Fruit fly (Drosophila melanogaster) whole organism, embryonic: ENCODE results near the gene RpS9.
A peak's percentile ranks its signal among the peaks of the same experiment; 100 is the strongest.

Experiments
- BtbVII ChIP-seq: fragments of 200-800 bp; sonication (Bioruptor generic); optimal IDR thresholded peaks from 3 replicates; lab custom pipeline; 2017; ENCODE audit warnings: missing biosample characterization, mild to moderate bottlenecking, missing genetic modification characterization
- CG10147 ChIP-seq: fragments of 200-800 bp; sonication (Bioruptor generic); optimal IDR thresholded peaks from 2 replicates; lab custom pipeline; 2019; ENCODE audit warnings: missing biosample characterization, mild to moderate bottlenecking, missing genetic modification characterization, moderate library complexity
- CG10267 ChIP-seq: fragments of 200-800 bp; sonication (Bioruptor generic); optimal IDR thresholded peaks from 2 replicates; lab custom pipeline; 2018; ENCODE audit warnings: missing biosample characterization, mild to moderate bottlenecking, missing genetic modification characterization, moderate library complexity
- CG10431 ChIP-seq: fragments of 200-800 bp; sonication (Bioruptor generic); optimal IDR thresholded peaks from 3 replicates; lab custom pipeline; 2018; ENCODE audit warnings: missing biosample characterization, mild to moderate bottlenecking, missing genetic modification characterization
- CG11723 ChIP-seq: fragments of 200-800 bp; sonication (Bioruptor generic); optimal IDR thresholded peaks from 2 replicates; lab custom pipeline; 2017; ENCODE audit warnings: missing biosample characterization, mild to moderate bottlenecking, missing genetic modification characterization
- CG12299 ChIP-seq: fragments of 200-800 bp; sonication (Bioruptor generic); optimal IDR thresholded peaks from 2 replicates; lab custom pipeline; 2018; ENCODE audit warnings: missing biosample characterization, mild to moderate bottlenecking, missing genetic modification characterization
- CG14441 ChIP-seq: fragments of 200-800 bp; sonication (Bioruptor generic); IDR thresholded peaks from 2 replicates; pipeline ENCODE4 v1.3.6; 2022; ENCODE audit warnings: missing biosample characterization, missing genetic modification characterization
- CG15514 ChIP-seq: fragments of 200-800 bp; sonication (Bioruptor generic); optimal IDR thresholded peaks from 3 replicates; lab custom pipeline; 2017; ENCODE audit warnings: missing biosample characterization, missing genetic modification characterization, mild to moderate bottlenecking, moderate library complexity, missing genetic modification reagents
- CG18599 ChIP-seq: fragments of 200-800 bp; sonication (Bioruptor generic); optimal IDR thresholded peaks from 3 replicates; lab custom pipeline; 2017; ENCODE audit warnings: missing biosample characterization, missing genetic modification characterization, mild to moderate bottlenecking, moderate library complexity, missing genetic modification reagents
- CG18619 ChIP-seq: fragments of 200-800 bp; sonication (Bioruptor generic); optimal IDR thresholded peaks from 3 replicates; lab custom pipeline; 2017; ENCODE audit warnings: missing biosample characterization, mild to moderate bottlenecking, missing genetic modification characterization
- CG2116 ChIP-seq: fragments of 200-800 bp; sonication (Bioruptor generic); optimal IDR thresholded peaks from 3 replicates; lab custom pipeline; 2018; ENCODE audit warnings: missing biosample characterization, mild to moderate bottlenecking, missing genetic modification characterization
- CG2678 ChIP-seq: fragments of 200-800 bp; sonication (Bioruptor generic); optimal IDR thresholded peaks from 3 replicates; lab custom pipeline; 2019; ENCODE audit warnings: missing biosample characterization, mild to moderate bottlenecking, missing genetic modification characterization, moderate library complexity
- CG31224 ChIP-seq: fragments of 200-800 bp; sonication (Bioruptor generic); IDR thresholded peaks from 2 replicates; pipeline ENCODE4 v1.3.6; 2022; ENCODE audit warnings: missing biosample characterization, missing genetic modification characterization
- CG33557 ChIP-seq: fragments of 200-800 bp; sonication (Bioruptor generic); optimal IDR thresholded peaks from 2 replicates; lab custom pipeline; 2019; ENCODE audit warnings: missing biosample characterization, mild to moderate bottlenecking, missing genetic modification characterization, moderate library complexity
- CG3995 ChIP-seq: fragments of 200-800 bp; sonication (Bioruptor generic); optimal IDR thresholded peaks from 3 replicates; lab custom pipeline; 2016; ENCODE audit warnings: missing biosample characterization, missing genetic modification characterization
- CG4282 ChIP-seq: fragments of 200-800 bp; sonication (Bioruptor generic); optimal IDR thresholded peaks from 2 replicates; lab custom pipeline; 2016; ENCODE audit warnings: missing biosample characterization, missing genetic modification characterization
- CG4424 ChIP-seq: fragments of 200-800 bp; sonication (Bioruptor generic); optimal IDR thresholded peaks from 3 replicates; lab custom pipeline; 2016; ENCODE audit warnings: missing biosample characterization, missing genetic modification characterization
- CG6813 ChIP-seq: fragments of 200-800 bp; sonication (Bioruptor generic); optimal IDR thresholded peaks from 2 replicates; lab custom pipeline; 2017; ENCODE audit warnings: missing biosample characterization, missing genetic modification characterization, mild to moderate bottlenecking, moderate library complexity, missing genetic modification reagents
- CG7372 ChIP-seq: fragments of 200-800 bp; sonication (Bioruptor generic); IDR thresholded peaks from 2 replicates; pipeline ENCODE4 v1.3.6; 2022; ENCODE audit warnings: missing biosample characterization, missing genetic modification characterization
- CG7786 ChIP-seq: fragments of 200-800 bp; sonication (Bioruptor generic); optimal IDR thresholded peaks from 2 replicates; lab custom pipeline; 2016; ENCODE audit warnings: missing biosample characterization, missing genetic modification characterization
- Chrac-16 ChIP-seq: fragments of 200-800 bp; sonication (Bioruptor generic); optimal IDR thresholded peaks from 3 replicates; lab custom pipeline; 2016; ENCODE audit warnings: missing biosample characterization, missing genetic modification characterization
- D ChIP-seq, 2 experiments: fragments of 200-800 bp in 1 of 2; fragments of >200 bp in 1 of 2; sonication (Bioruptor generic) in 1 of 2; optimal IDR thresholded peaks; 2 replicates in 1 of 2; 3 replicates in 1 of 2; lab custom pipeline; 2017; ENCODE audit warnings: mild to moderate bottlenecking in 1 of 2, missing biosample characterization in 1 of 2, missing genetic modification characterization in 1 of 2, missing genetic modification reagents in 1 of 2
- Deaf1 ChIP-seq: fragments of 200-800 bp; optimal IDR thresholded peaks from 3 replicates; lab custom pipeline; 2019; ENCODE audit warnings: missing biosample characterization, mild to moderate bottlenecking, missing genetic modification characterization, moderate library complexity
- Dek ChIP-seq: fragments of 200-800 bp; sonication (Bioruptor generic); optimal IDR thresholded peaks from 3 replicates; lab custom pipeline; 2019; ENCODE audit warnings: missing biosample characterization, mild to moderate bottlenecking, missing genetic modification characterization, moderate library complexity
- Doc3 ChIP-seq: fragments of 200-800 bp; sonication (Bioruptor generic); IDR thresholded peaks from 3 replicates; pipeline ENCODE4 v1.3.6; 2022; ENCODE audit warnings: missing biosample characterization, missing genetic modification characterization; ENCODE audit not compliant: partially characterized antibody
- Ets97D ChIP-seq: fragments of 200-800 bp; sonication (Bioruptor generic); optimal IDR thresholded peaks from 3 replicates; lab custom pipeline; 2016; ENCODE audit warnings: missing biosample characterization, missing genetic modification characterization
- Fer2 ChIP-seq: fragments of 200-800 bp; sonication (Bioruptor generic); optimal IDR thresholded peaks from 2 replicates; lab custom pipeline; 2018; ENCODE audit warnings: missing biosample characterization, mild to moderate bottlenecking, missing genetic modification characterization, moderate library complexity
- Hr51 ChIP-seq, 2 experiments: fragments of 200-800 bp; sonication (Bioruptor generic); optimal IDR thresholded peaks; 2 replicates in 1 of 2; 3 replicates in 1 of 2; lab custom pipeline; 2016 to 2018; ENCODE audit warnings: missing biosample characterization in 2 of 2, missing genetic modification characterization in 2 of 2, mild to moderate bottlenecking in 1 of 2, moderate library complexity in 1 of 2
- Hsf ChIP-seq: fragments of 200-800 bp; sonication (Bioruptor generic); optimal IDR thresholded peaks from 3 replicates; lab custom pipeline; 2016; ENCODE audit warnings: missing biosample characterization, missing genetic modification characterization
- Mrtf ChIP-seq: fragments of 200-800 bp; sonication (Bioruptor generic); IDR thresholded peaks from 3 replicates; pipeline ENCODE4 v1.3.6; 2022; ENCODE audit warnings: missing biosample characterization, missing genetic modification characterization
- Nf-YB ChIP-seq: fragments of 200-800 bp; sonication (Bioruptor generic); optimal IDR thresholded peaks from 3 replicates; lab custom pipeline; 2019; ENCODE audit warnings: missing biosample characterization, mild to moderate bottlenecking, missing genetic modification characterization, moderate library complexity
- PHDP ChIP-seq: fragments of 200-800 bp; sonication (Bioruptor generic); optimal IDR thresholded peaks from 3 replicates; lab custom pipeline; 2018; ENCODE audit warnings: missing biosample characterization, mild to moderate bottlenecking, missing genetic modification characterization, moderate library complexity
- Sox102F ChIP-seq: fragments of 200-800 bp; sonication (Bioruptor generic); optimal IDR thresholded peaks from 2 replicates; lab custom pipeline; 2018; ENCODE audit warnings: missing biosample characterization, mild to moderate bottlenecking, missing genetic modification characterization, moderate library complexity
- abd-A ChIP-seq: fragments of 200-800 bp; sonication (Bioruptor generic); optimal IDR thresholded peaks from 3 replicates; lab custom pipeline; 2019; ENCODE audit warnings: missing biosample characterization, mild to moderate bottlenecking, missing genetic modification characterization, moderate library complexity
- al ChIP-seq: fragments of 200-800 bp; sonication (Bioruptor generic); IDR thresholded peaks from 2 replicates; pipeline ENCODE4 v1.3.6; 2022; ENCODE audit warnings: missing biosample characterization, missing genetic modification characterization
- az2 ChIP-seq: fragments of 200-800 bp; sonication (Bioruptor generic); optimal IDR thresholded peaks from 3 replicates; lab custom pipeline; 2016; ENCODE audit warnings: missing biosample characterization, missing genetic modification characterization
- br ChIP-seq: fragments of >200 bp; optimal IDR thresholded peaks from 2 replicates; lab custom pipeline; 2017
- cwo ChIP-seq: fragments of 200-800 bp; sonication (Bioruptor generic); optimal IDR thresholded peaks from 3 replicates; lab custom pipeline; 2017; ENCODE audit warnings: missing biosample characterization, missing genetic modification characterization, mild to moderate bottlenecking, moderate library complexity, missing genetic modification reagents
- esg ChIP-seq: fragments of 200-800 bp; sonication (Bioruptor generic); conservative IDR thresholded peaks from 2 replicates; pipeline ENCODE4 v1.3.6; 2022; ENCODE audit warnings: missing biosample characterization, missing genetic modification characterization
- eyg ChIP-seq: fragments of 200-800 bp; sonication (Bioruptor generic); optimal IDR thresholded peaks from 3 replicates; lab custom pipeline; 2016; ENCODE audit warnings: missing biosample characterization, missing genetic modification characterization
- fd96Cb ChIP-seq: fragments of 200-800 bp; sonication (Bioruptor generic); optimal IDR thresholded peaks from 2 replicates; lab custom pipeline; 2018; ENCODE audit warnings: missing biosample characterization, mild to moderate bottlenecking, missing genetic modification characterization, moderate library complexity
- knrl ChIP-seq: fragments of 200-800 bp; sonication (Bioruptor generic); IDR thresholded peaks from 3 replicates; pipeline ENCODE4 v1.3.6; 2022; ENCODE audit warnings: missing biosample characterization, missing genetic modification characterization; ENCODE audit not compliant: partially characterized antibody
- maf-S ChIP-seq: fragments of 200-800 bp; sonication (Bioruptor generic); optimal IDR thresholded peaks from 2 replicates; lab custom pipeline; 2016; ENCODE audit warnings: missing biosample characterization, missing genetic modification characterization
- pan ChIP-seq, 4 experiments: fragments of >200 bp in 3 of 4; fragments of 200-800 bp in 1 of 4; sonication (Bioruptor generic) in 1 of 4; optimal IDR thresholded peaks in 3 of 4; IDR thresholded peaks in 1 of 4; 2 replicates each; pipeline versions ENCODE4 v1.3.6 to Lab custom; 2017 to 2022; ENCODE audit warnings: missing biosample characterization in 2 of 4, missing genetic modification characterization in 2 of 4, mixed read lengths in 1 of 4
- pb ChIP-seq: fragments of 200-800 bp; sonication (Bioruptor generic); optimal IDR thresholded peaks from 3 replicates; lab custom pipeline; 2016; ENCODE audit warnings: missing biosample characterization, missing genetic modification characterization
- peb ChIP-seq: fragments of 200-800 bp; sonication (Bioruptor generic); IDR thresholded peaks from 2 replicates; pipeline ENCODE4 v1.3.6; 2022; ENCODE audit warnings: missing biosample characterization, missing genetic modification characterization
- run ChIP-seq: fragments of 200-800 bp; sonication (Bioruptor generic); optimal IDR thresholded peaks from 3 replicates; lab custom pipeline; 2018; ENCODE audit warnings: missing biosample characterization, mild to moderate bottlenecking, missing genetic modification characterization
- stc ChIP-seq: fragments of 200-800 bp; sonication (Bioruptor generic); IDR thresholded peaks from 2 replicates; pipeline ENCODE4 v1.3.6; 2022; ENCODE audit warnings: missing biosample characterization, missing genetic modification characterization
- tin ChIP-seq: fragments of 200-800 bp; sonication (Bioruptor generic); optimal IDR thresholded peaks from 3 replicates; lab custom pipeline; 2016; ENCODE audit warnings: missing biosample characterization, missing genetic modification characterization

Gene RpS9

DNA sequence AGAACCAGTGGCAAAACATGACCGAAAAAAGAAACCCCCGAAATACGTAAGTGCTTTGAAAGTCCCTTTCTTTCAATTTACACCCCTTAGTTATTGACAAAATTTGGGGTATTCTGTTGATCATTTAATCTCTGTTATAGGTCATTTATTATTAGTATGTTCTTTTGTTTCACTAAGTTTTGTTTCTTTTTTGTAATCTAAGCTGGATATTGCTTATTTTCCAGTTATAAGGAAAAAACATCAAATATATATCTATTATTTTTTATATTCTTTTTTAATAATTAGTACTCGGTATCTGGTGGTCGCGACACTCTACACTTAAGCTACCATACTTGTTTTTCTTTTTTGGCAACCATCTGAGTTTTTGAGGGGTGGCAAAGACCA lies 2.7 kb downstream of the RpS9 start (continued):
- TF ChIP-seq peb (GFP tag; lab: Robert Waterston, UW) (no peak), Dek (tag; lab: Kevin White, UChicago) (peak; percentile 54), esg (GFP tag; lab: Robert Waterston, UW) (0 out of 2 replicates have a peak, but pooled peaks have one; percentile 13), Chrac-16 (GFP tag; lab: Kevin White, UChicago) (no peak), CG6813 (GFP tag; lab: Kevin White, UChicago) (peak; percentile 30), Ets97D (GFP tag; lab: Kevin White, UChicago) (no peak), CG12299 (tag; lab: Kevin White, UChicago) (peak; percentile 14), PHDP (tag; lab: Kevin White, UChicago) (peak; percentile 71), al (GFP tag; lab: Robert Waterston, UW) (no peak), br (lab: Kevin White, UChicago) (no peak), CG10267 (peak; percentile 72), CG15514 (no peak), pan (optimal IDR thresholded peaks at IDR 0.05; lab: Kevin White, UChicago) (peak in 1 of 2 experiments; percentile 29), pan (GFP tag; optimal IDR thresholded peaks at IDR 0.05 in 1 of 2, IDR thresholded peaks at IDR 0.05 in 1 of 2) (peak in 1 of 2 experiments; percentile 28), D (optimal IDR thresholded peaks at IDR 0.05; lab: Kevin White, UChicago) (no peak), D (GFP tag; optimal IDR thresholded peaks at IDR 0.05; lab: Kevin White, UChicago) (peak; percentile 53), tin (GFP tag; lab: Kevin White, UChicago) (no peak), CG10431 (GFP tag; lab: Kevin White, UChicago) (no peak), Doc3 (no peak), BtbVII (peak; percentile 19), CG2116 (no peak), CG14441 (0 out of 2 replicates have a peak, but pooled peaks have one; percentile 5), Hsf (GFP tag; lab: Kevin White, UChicago) (no peak), Deaf1 (tag; lab: Kevin White, UChicago) (peak; percentile 14), CG7372 (GFP tag; lab: Robert Waterston, UW) (peak; percentile 37; the same call in 1 of the 2 replicates), az2 (peak; percentile 12), CG18599 (peak; percentile 37), CG2678 (tag; lab: Kevin White, UChicago) (peak; percentile 75), stc (GFP tag; lab: Robert Waterston, UW) (0 out of 2 replicates have a peak, but pooled peaks have one; percentile 21), CG18619 (GFP tag; lab: Kevin White, UChicago) (peak; percentile 30), CG3995 (GFP tag; lab: Kevin White, UChicago) (no peak), Mrtf (no peak), cwo (GFP tag; lab: Kevin White, UChicago) (peak; percentile 53), maf-S (GFP tag; lab: Kevin White, UChicago) (no peak), abd-A (tag; lab: Kevin White, UChicago) (no peak), Nf-YB (GFP tag; lab: Kevin White, UChicago) (peak; percentile 37), Sox102F (GFP tag; lab: Kevin White, UChicago) (peak; percentile 69), CG11723 (GFP tag; lab: Kevin White, UChicago) (peak; percentile 15), knrl (GFP tag; lab: Robert Waterston, UW) (no peak), Fer2 (tag; lab: Kevin White, UChicago) (no peak), CG4282 (GFP tag; lab: Kevin White, UChicago) (no peak), run (peak; percentile 35), CG4424 (GFP tag; lab: Kevin White, UChicago) (peak; percentile 29), CG7786 (GFP tag; lab: Kevin White, UChicago) (no peak), Hr51 (GFP tag; optimal IDR thresholded peaks at IDR 0.05; lab: Kevin White, UChicago) (peak in 1 of 2 experiments; percentile 75), eyg (no peak), CG31224 (GFP tag; lab: Robert Waterston, UW) (no peak), pb (no peak), CG33557 (peak; percentile 51), fd96Cb (tag; lab: Kevin White, UChicago) (peak; percentile 67), CG10147 (peak; percentile 19)
